Worm (Caenorhabditis elegans) whole organism, late embryonic: ENCODE measurements around the gene trx-5.

Experiments used
- K02D7.2 ChIP-seq: sonication (generic microtip); optimal IDR thresholded peaks from 2 replicates; lab custom pipeline; 2017; ENCODE audit warnings: mild to moderate bottlenecking, missing genetic modification characterization, missing compliant biosample characterization
- K09A11.1 ChIP-seq: sonication (generic microtip); optimal IDR thresholded peaks from 2 replicates; lab custom pipeline; 2017; ENCODE audit warnings: antibody characterized with exemption, mild to moderate bottlenecking, missing genetic modification characterization, missing compliant biosample characterization; ENCODE audit not compliant: insufficient read depth
- Y22D7AL.16 ChIP-seq: sonication (generic microtip); optimal IDR thresholded peaks from 2 replicates; lab custom pipeline; 2016; ENCODE audit warnings: missing genetic modification characterization, missing compliant biosample characterization
- ahr-1 ChIP-seq: sonication (generic microtip); optimal IDR thresholded peaks from 2 replicates; lab custom pipeline; 2016; ENCODE audit warnings: missing genetic modification characterization, missing compliant biosample characterization
- ama-1 ChIP-seq: fragments of 150-350 bp; optimal IDR thresholded peaks from 2 replicates; lab custom pipeline; 2014
- ceh-14 ChIP-seq: sonication (generic microtip); optimal IDR thresholded peaks from 2 replicates; lab custom pipeline; 2016; ENCODE audit warnings: missing genotype, missing genetic modification characterization, missing compliant biosample characterization
- ceh-18 ChIP-seq: sonication (generic microtip); optimal IDR thresholded peaks from 2 replicates; lab custom pipeline; 2016; ENCODE audit warnings: missing genetic modification characterization, missing compliant biosample characterization
- ceh-24 ChIP-seq: sonication (generic microtip); optimal IDR thresholded peaks from 2 replicates; lab custom pipeline; 2016; ENCODE audit warnings: mild to moderate bottlenecking, missing genetic modification characterization, missing compliant biosample characterization
- ceh-30 ChIP-seq: fragments of 150-350 bp; optimal IDR thresholded peaks from 2 replicates; lab custom pipeline; 2014; ENCODE audit warnings: missing biosample characterization, missing genetic modification characterization
- ceh-6 ChIP-seq: fragments of 200-800 bp; sonication (Bioruptor generic); optimal IDR thresholded peaks from 2 replicates; lab custom pipeline; 2018; ENCODE audit warnings: mild to moderate bottlenecking, missing genetic modification characterization, missing compliant biosample characterization
- ceh-9 ChIP-seq: sonication (generic microtip); optimal IDR thresholded peaks from 2 replicates; lab custom pipeline; 2016; ENCODE audit warnings: mild to moderate bottlenecking, missing genetic modification characterization, inconsistent platforms, missing compliant biosample characterization
- che-1 ChIP-seq: sonication (generic microtip); optimal IDR thresholded peaks from 2 replicates; lab custom pipeline; 2016; ENCODE audit warnings: mild to moderate bottlenecking, missing genetic modification characterization, missing compliant biosample characterization
- dmd-4 ChIP-seq: sonication (generic microtip); optimal IDR thresholded peaks from 2 replicates; lab custom pipeline; 2016; ENCODE audit warnings: borderline replicate concordance, missing genetic modification characterization, missing compliant biosample characterization
- dve-1 ChIP-seq: sonication (generic microtip); optimal IDR thresholded peaks from 2 replicates; lab custom pipeline; 2017; ENCODE audit warnings: antibody characterized with exemption, mild to moderate bottlenecking, missing genetic modification characterization, missing compliant biosample characterization
- elt-4 ChIP-seq: sonication (generic microtip); optimal IDR thresholded peaks from 2 replicates; lab custom pipeline; 2016; ENCODE audit warnings: missing genetic modification characterization, missing compliant biosample characterization
- ets-4 ChIP-seq: sonication (generic microtip); optimal IDR thresholded peaks from 2 replicates; lab custom pipeline; 2016; ENCODE audit warnings: missing genetic modification characterization, missing compliant biosample characterization
- eyg-1 ChIP-seq: sonication (generic microtip); optimal IDR thresholded peaks from 2 replicates; lab custom pipeline; 2016; ENCODE audit warnings: missing genotype, missing genetic modification characterization, missing compliant biosample characterization
- fax-1 ChIP-seq: sonication (generic microtip); optimal IDR thresholded peaks from 2 replicates; lab custom pipeline; 2016; ENCODE audit warnings: missing genotype, missing genetic modification characterization, missing compliant biosample characterization
- fkh-6 ChIP-seq: sonication (generic microtip); optimal IDR thresholded peaks from 2 replicates; lab custom pipeline; 2016; ENCODE audit warnings: missing genetic modification characterization, missing compliant biosample characterization
- gmeb-2 ChIP-seq: sonication (generic microtip); optimal IDR thresholded peaks from 2 replicates; lab custom pipeline; 2016; ENCODE audit warnings: missing genetic modification characterization, inconsistent platforms, missing compliant biosample characterization
- hlh-13 ChIP-seq: fragments of 200-800 bp; sonication (Bioruptor generic); optimal IDR thresholded peaks from 2 replicates; lab custom pipeline; 2018; ENCODE audit warnings: mild to moderate bottlenecking, missing genetic modification characterization, missing compliant biosample characterization
- hlh-15 ChIP-seq: sonication (generic microtip); optimal IDR thresholded peaks from 2 replicates; lab custom pipeline; 2016; ENCODE audit warnings: missing genetic modification characterization, missing compliant biosample characterization
- hlh-30 ChIP-seq: sonication (generic microtip); optimal IDR thresholded peaks from 2 replicates; lab custom pipeline; 2017; ENCODE audit warnings: antibody characterized with exemption, missing genetic modification characterization, missing compliant biosample characterization; ENCODE audit not compliant: insufficient read depth
- odd-2 ChIP-seq: sonication (generic microtip); optimal IDR thresholded peaks from 2 replicates; lab custom pipeline; 2017; ENCODE audit warnings: antibody characterized with exemption, mild to moderate bottlenecking, missing genetic modification characterization, missing compliant biosample characterization
- pag-3 ChIP-seq: sonication (generic microtip); optimal IDR thresholded peaks from 2 replicates; lab custom pipeline; 2016; ENCODE audit warnings: missing compliant biosample characterization, missing genetic modification characterization, borderline replicate concordance
- pat-9 ChIP-seq: fragments of 200-800 bp; sonication (Bioruptor generic); optimal IDR thresholded peaks from 2 replicates; lab custom pipeline; 2018; ENCODE audit warnings: mild to moderate bottlenecking, missing genetic modification characterization, moderate library complexity, missing compliant biosample characterization
- pax-1 ChIP-seq: fragments of 150-350 bp; optimal IDR thresholded peaks from 2 replicates; lab custom pipeline; 2014; ENCODE audit warnings: missing biosample characterization, missing genetic modification characterization
- pha-4 ChIP-seq: fragments of 150-350 bp; optimal IDR thresholded peaks from 2 replicates; lab custom pipeline; 2018; ENCODE audit warnings: missing biosample characterization, missing genetic modification reagents, missing genetic modification characterization
- ref-2 ChIP-seq: sonication (generic microtip); optimal IDR thresholded peaks from 2 replicates; lab custom pipeline; 2016; ENCODE audit warnings: missing genetic modification characterization, missing compliant biosample characterization
- rnt-1 ChIP-seq: sonication (generic microtip); optimal IDR thresholded peaks from 2 replicates; lab custom pipeline; 2016; ENCODE audit warnings: missing genetic modification characterization, missing compliant biosample characterization
- sdc-2 ChIP-seq: sonication (generic microtip); optimal IDR thresholded peaks from 2 replicates; lab custom pipeline; 2016; ENCODE audit warnings: missing genotype, missing genetic modification characterization, missing compliant biosample characterization
- sox-4 ChIP-seq: sonication (generic microtip); optimal IDR thresholded peaks from 2 replicates; lab custom pipeline; 2017; ENCODE audit warnings: mild to moderate bottlenecking, missing genetic modification characterization, inconsistent platforms, missing compliant biosample characterization
- syd-9 ChIP-seq: sonication (generic microtip); optimal IDR thresholded peaks from 2 replicates; lab custom pipeline; 2016; ENCODE audit warnings: mild to moderate bottlenecking, missing genetic modification characterization, moderate library complexity, missing compliant biosample characterization
- tbx-7 ChIP-seq: sonication (generic microtip); optimal IDR thresholded peaks from 2 replicates; lab custom pipeline; 2016; ENCODE audit warnings: missing genotype, missing genetic modification characterization, missing compliant biosample characterization
- unc-3 ChIP-seq, 2 experiments: fragments of 200-800 bp in 1 of 2; sonication (Bioruptor generic) in 1 of 2; sonication (generic microtip) in 1 of 2; conservative IDR thresholded peaks in 1 of 2; optimal IDR thresholded peaks in 1 of 2; 2 replicates each; pipeline versions ENCODE4 v1.3.6 to Lab custom; 2016 to 2022; ENCODE audit warnings: missing compliant biosample characterization in 2 of 2, missing genetic modification characterization in 2 of 2, missing genetic modification reagents in 1 of 2

Gene trx-5

DNA sequence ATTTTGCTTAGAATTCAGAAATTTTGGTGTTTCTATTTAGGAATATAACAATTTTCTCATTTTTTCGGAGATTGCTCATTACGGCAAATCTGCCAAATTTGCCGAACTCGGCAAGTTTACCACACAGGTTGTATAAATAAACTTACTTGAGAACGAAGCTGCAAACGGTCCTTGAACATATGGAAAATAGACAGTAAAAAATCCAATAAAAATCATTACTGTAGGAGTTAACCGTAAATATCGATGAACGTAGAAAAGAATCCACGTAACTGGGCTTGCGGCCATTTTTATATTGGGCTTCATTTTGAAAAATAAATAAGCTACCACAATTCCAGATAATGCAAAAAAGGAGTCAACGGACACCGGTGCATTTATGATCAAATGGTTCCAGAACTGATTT, 6.0 kb upstream of the trx-5 start:
- no peak for TF ChIP-seq ref-2
- TF ChIP-seq ceh-18 = no peak
- no peak for TF ChIP-seq ceh-14
- no peak for TF ChIP-seq tbx-7 (tag; lab: Kevin White, UChicago)
- no peak for TF ChIP-seq ama-1 (lab: Kevin White, UChicago)
- no peak for TF ChIP-seq elt-4 (tag; lab: Kevin White, UChicago)
- no peak for TF ChIP-seq hlh-15 (tag; lab: Kevin White, UChicago)
- no peak for TF ChIP-seq Y22D7AL.16 (tag; lab: Kevin White, UChicago)
- no peak for TF ChIP-seq hlh-13 (GFP tag; lab: Kevin White, UChicago)
- TF ChIP-seq ceh-9 (tag; lab: Kevin White, UChicago) = no peak
- no peak for TF ChIP-seq pax-1 (tag; lab: Kevin White, UChicago)
- TF ChIP-seq ceh-6 (GFP tag; lab: Kevin White, UChicago) = no peak

DNA sequence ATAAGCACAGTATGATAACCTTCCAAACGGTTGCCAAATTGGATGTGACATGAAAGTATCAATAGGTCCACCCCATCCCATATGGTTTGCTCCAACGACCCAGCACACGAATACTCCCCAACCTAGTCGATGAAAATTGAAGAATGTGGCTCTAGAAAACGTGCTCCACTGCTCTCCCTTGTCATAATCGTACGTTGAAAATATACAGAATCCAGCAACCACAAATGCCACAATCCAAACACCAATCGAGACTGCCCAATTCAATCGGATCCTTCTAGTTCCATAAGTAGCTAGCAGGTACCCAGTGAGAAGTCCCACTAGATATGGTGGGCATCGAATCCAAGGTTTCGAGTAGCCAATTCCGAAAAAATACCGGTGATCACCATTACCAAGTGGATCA, 4.6 kb upstream of the trx-5 start:
- TF ChIP-seq pag-3 (tag; lab: Kevin White, UChicago) (no peak), dve-1 (no peak), ceh-30 (tag; lab: Kevin White, UChicago) (no peak), gmeb-2 (tag; lab: Kevin White, UChicago) (no peak), fkh-6 (tag; lab: Kevin White, UChicago) (no peak), pat-9 (tag; lab: Kevin White, UChicago) (no peak), rnt-1 (no peak), sdc-2 (tag; lab: Kevin White, UChicago) (no peak), eyg-1 (tag; lab: Kevin White, UChicago) (no peak), fax-1 (tag; lab: Kevin White, UChicago) (no peak), K02D7.2 (tag; lab: Kevin White, UChicago) (no peak)

DNA sequence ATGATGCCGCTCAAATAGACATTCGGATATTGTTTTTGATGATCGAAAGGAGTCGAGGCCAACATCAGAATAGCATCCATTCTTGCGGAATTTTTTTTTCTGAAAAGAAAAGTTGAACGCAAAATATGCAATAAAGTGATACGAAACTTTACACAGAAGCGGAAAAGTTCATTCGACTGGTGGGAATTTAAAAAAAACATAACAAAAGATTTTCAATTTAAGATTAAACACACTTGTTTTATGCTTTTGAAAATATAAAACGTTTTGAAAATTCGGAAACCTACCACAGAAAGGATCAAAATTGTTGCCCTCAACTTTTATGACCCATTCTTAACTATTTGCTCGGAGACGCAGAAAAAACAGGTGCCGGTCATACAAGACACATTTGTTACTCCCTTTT, 2.8 kb upstream of the trx-5 start, which contains the start of gene K02H11.9:
Gene K02H11.9 (minus strand): TSS at position 101 of the 400 bp plus-strand sequence.
- TF ChIP-seq K09A11.1 (tag; lab: Kevin White, UChicago) (no peak), pha-4 (tag; lab: Kevin White, UChicago) (no peak), odd-2 (tag; lab: Kevin White, UChicago) (no peak), sox-4 (no peak), ets-4 (no peak), fax-1 (tag; lab: Kevin White, UChicago) (no peak), K02D7.2 (tag; lab: Kevin White, UChicago) (no peak), ceh-14 (no peak), ahr-1 (tag; lab: Kevin White, UChicago) (no peak), ref-2 (no peak), dve-1 (no peak), pax-1 (tag; lab: Kevin White, UChicago) (no peak), pat-9 (tag; lab: Kevin White, UChicago) (no peak), che-1 (no peak), unc-3 (GFP tag; conservative IDR thresholded peaks at IDR 0.05; lab: Robert Waterston, UW) (no peak), unc-3 (tag; optimal IDR thresholded peaks at IDR 0.05; lab: Kevin White, UChicago) (no peak), gmeb-2 (tag; lab: Kevin White, UChicago) (no peak), dmd-4 (tag; lab: Kevin White, UChicago) (no peak)

DNA sequence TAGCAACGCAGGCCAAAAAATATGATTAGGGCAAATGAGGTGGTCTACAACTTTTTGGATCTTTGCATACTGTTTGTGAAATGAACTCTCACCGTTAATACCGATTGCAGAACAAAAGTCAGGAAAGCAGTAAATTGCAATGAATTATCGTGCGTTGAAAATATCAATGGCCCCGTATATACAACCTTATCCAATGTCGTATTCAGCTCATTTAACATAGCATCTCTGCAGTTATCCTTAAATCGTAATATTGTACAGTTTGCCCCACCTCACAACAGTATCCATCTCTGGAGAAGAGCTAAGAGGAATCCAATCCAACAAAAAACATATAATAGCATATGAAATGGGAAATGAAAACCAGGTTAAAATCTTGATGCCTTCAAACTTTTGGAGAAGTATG, 1.8 kb downstream of the trx-5 start:
- TF ChIP-seq syd-9 (tag; lab: Kevin White, UChicago) (no peak), hlh-30 (tag; lab: Kevin White, UChicago) (no peak), ceh-24 (tag; lab: Kevin White, UChicago) (no peak)
